Worm (Caenorhabditis elegans): ENCODE results near the gene nlp-3.

DNA sequence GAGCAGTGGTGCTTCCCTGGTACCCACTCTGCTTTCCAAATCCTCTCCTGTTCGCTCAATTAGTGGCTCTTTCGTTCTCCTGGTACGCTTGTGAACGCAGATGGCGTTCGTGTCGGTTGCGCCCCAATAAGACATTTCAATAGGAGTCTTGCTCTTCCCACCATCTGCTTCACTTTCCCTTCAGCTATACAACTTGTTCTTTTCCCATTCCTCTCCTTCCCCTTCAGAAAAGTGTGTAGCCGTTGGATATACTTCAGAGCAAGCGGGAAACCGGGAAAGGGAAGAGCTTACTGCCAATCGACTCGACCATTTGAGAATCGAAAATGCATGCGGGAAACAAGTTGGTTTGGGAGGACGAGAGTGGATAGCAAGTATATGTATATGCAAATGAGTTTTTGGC lies 35.0 kb downstream of the nlp-3 start:
- TF ChIP-seq ztf-23 (GFP tag; IDR thresholded peaks at IDR 0.05) = no peak
- peak; percentile 51 for TF ChIP-seq cog-1 (tag; optimal IDR thresholded peaks at IDR 0.05)
